Fruit fly (Drosophila melanogaster): ENCODE data around the gene CG42654.

Gene CG42654

DNA sequence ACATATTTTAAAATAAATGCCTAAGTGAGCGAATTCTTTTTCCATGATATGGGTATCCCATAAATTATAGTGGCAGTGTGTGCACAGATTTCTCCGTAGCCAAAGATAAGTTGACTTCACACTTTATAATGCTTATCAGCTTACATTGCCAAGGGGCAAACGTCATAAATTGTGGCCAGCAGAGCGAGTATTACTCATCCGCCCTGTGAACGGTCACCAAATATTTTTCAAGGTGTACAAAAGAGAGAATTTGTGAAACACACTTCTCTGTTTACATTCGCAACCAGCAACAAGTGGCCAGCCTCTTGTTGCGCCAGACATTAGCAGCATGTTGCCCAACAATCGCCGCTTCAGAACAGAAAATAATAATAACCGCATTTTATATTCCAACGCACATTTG lies 21.4 kb downstream of the CG42654 start (continued):
- TF ChIP-seq salr (GFP tag; optimal IDR thresholded peaks at IDR 0.05): no peak
- TF ChIP-seq CG31627 (GFP tag; optimal IDR thresholded peaks at IDR 0.05): no peak
- no peak for TF ChIP-seq CG32006 (GFP tag; optimal IDR thresholded peaks at IDR 0.05)
- no peak for TF ChIP-seq Eip75B (GFP tag; optimal IDR thresholded peaks at IDR 0.05)
- peak; percentile 10 for TF ChIP-seq Smox (GFP tag; optimal IDR thresholded peaks at IDR 0.05)
- TF ChIP-seq CG7368 (GFP tag; optimal IDR thresholded peaks at IDR 0.05): peak; percentile 2
- peak; percentile 5 for TF ChIP-seq CG6276 (GFP tag; optimal IDR thresholded peaks at IDR 0.05)
- TF ChIP-seq CG11294 (GFP tag; IDR thresholded peaks at IDR 0.05): no peak; the same call in 1 of the 2 replicates
- TF ChIP-seq CG6808 (GFP tag; optimal IDR thresholded peaks at IDR 0.05): no peak
- TF ChIP-seq Hr39 (GFP tag; optimal IDR thresholded peaks at IDR 0.05): no peak
- no peak for TF ChIP-seq fd59A (GFP tag; optimal IDR thresholded peaks at IDR 0.05)

DNA sequence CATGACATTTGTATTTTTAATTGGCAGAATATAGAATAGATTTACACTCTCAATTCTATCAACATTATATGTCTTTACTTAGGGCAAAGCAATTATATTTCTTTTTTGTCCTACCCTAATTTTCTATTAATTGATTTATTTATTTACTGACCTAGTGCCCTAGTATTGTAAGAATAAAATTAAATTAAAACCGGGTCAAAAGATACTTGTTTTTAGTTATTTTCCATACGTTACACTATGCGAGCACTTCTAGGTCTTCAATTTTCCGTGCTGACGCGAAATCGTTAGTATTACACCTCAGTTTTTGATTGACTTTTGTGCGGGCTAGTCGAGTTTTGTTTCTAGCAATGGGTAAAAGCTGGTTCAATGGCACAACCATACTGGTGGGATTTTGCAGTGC lies 22.9 kb downstream of the CG42654 start, which contains the start of gene CG46462:
TSS of gene CG46462 (plus strand) at position 301 of the 400 bp plus-strand sequence.
- no peak for TF ChIP-seq ss (GFP tag; optimal IDR thresholded peaks at IDR 0.05)
- TF ChIP-seq net (GFP tag; optimal IDR thresholded peaks at IDR 0.05): no peak
- no peak for TF ChIP-seq CG9139 (GFP tag; optimal IDR thresholded peaks at IDR 0.05)
- TF ChIP-seq Met (GFP tag; optimal IDR thresholded peaks at IDR 0.05): no peak
- no peak for TF ChIP-seq Eip78C (GFP tag)

DNA sequence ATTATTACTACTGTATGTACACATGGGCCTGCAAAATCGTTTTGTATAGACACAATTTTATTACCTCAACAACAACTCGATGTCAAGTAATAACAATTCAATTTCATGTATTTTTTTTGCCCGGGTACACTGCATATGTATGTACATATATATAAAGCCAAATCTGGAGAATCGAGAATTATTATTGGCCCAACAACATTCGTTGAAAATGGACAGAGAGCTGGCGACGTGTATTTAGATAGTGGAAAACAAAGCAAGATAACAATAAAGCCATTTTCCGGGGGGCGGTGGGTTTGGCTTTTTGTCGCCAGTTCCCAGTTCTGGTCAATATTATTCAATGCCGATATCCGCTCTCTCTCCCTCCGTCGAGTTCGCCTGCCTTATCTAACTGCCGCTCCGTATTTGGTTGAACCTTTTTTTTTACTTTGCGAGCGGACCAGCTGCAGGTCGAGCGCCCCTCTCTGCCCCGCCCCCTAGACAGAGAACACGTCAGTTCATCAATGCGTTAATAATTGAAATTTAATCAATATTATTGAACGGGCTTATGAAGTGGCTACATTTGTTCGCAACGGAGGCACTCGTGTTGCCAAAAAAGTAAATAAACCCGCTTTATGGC lies 24.5 kb downstream of the CG42654 start:
- TF ChIP-seq fkh (GFP tag; optimal IDR thresholded peaks at IDR 0.05) (peak; percentile 37), topi (GFP tag; optimal IDR thresholded peaks at IDR 0.05) (no peak), CG11762 (GFP tag; optimal IDR thresholded peaks at IDR 0.05; ENCODE audit: insufficient read depth) (no peak), dac (GFP tag; optimal IDR thresholded peaks at IDR 0.05) (no peak), CG7368 (GFP tag; optimal IDR thresholded peaks at IDR 0.05) (no peak), CG6792 (GFP tag; optimal IDR thresholded peaks at IDR 0.05) (no peak), CG8632 (GFP tag; optimal IDR thresholded peaks at IDR 0.05) (no peak), Sox15 (GFP tag; optimal IDR thresholded peaks at IDR 0.05) (no peak), eg (GFP tag; IDR thresholded peaks at IDR 0.05) (no peak), achi (GFP tag; optimal IDR thresholded peaks at IDR 0.05) (no peak), Met (GFP tag; optimal IDR thresholded peaks at IDR 0.05) (no peak), Ets21C (GFP tag; optimal IDR thresholded peaks at IDR 0.05) (no peak), CG6163 (GFP tag; IDR thresholded peaks at IDR 0.05) (0 out of 3 replicates have a peak, but pooled peaks have one; percentile 39), CG9139 (GFP tag; optimal IDR thresholded peaks at IDR 0.05) (no peak), Eip75B (GFP tag; optimal IDR thresholded peaks at IDR 0.05) (no peak), Ets96B (tag; optimal IDR thresholded peaks at IDR 0.05) (no peak), svp (GFP tag) (peak; percentile 81), Eip78C (GFP tag) (peak; percentile 65), vri (GFP tag; optimal IDR thresholded peaks at IDR 0.05) (peak; percentile 100), OdsH (GFP tag; optimal IDR thresholded peaks at IDR 0.05) (no peak), CG16779 (tag; optimal IDR thresholded peaks at IDR 0.05) (no peak), net (GFP tag; optimal IDR thresholded peaks at IDR 0.05) (no peak), Gug (GFP tag; IDR thresholded peaks at IDR 0.05) (no peak), CG8319 (GFP tag; optimal IDR thresholded peaks at IDR 0.05) (no peak), CG8119 (GFP tag; IDR thresholded peaks at IDR 0.05) (no peak)

DNA sequence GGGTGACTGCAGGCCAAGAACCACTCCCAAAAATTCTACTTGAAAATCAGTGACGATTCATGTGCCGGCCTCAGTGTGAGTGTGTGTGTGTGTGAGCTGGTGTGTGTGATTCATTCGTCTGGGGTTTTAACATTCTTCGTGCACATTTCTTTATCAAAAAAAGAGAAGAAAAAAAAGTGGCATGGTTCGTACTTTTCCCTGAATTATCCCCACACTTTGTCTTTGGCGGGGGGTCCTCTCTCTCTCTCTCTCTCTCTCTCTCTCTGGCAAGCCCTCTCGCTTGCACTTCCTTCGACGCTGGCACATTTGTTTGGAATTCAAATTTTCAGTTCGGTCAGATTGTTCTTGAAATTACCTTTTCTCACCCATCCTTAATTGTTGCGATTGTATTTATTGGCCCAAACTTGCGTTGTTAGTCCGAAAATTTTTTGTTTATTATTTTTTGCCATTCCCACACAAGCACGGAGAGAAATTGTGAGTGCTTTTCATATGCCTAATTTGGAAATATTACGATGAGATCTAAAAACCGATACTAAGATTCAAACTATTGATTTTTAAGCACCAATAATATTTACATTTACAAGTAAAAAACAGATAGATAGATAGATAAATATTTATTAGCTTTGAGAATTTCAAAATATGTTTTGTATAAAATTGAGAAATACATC lies 25.1 kb downstream of the CG42654 start:
- no peak for TF ChIP-seq CG10631 (GFP tag; optimal IDR thresholded peaks at IDR 0.05)
- no peak for TF ChIP-seq CG8119 (GFP tag; IDR thresholded peaks at IDR 0.05)
- peak; percentile 48 for TF ChIP-seq Smox (GFP tag; optimal IDR thresholded peaks at IDR 0.05)
- no peak for TF ChIP-seq Sox102F (GFP tag; optimal IDR thresholded peaks at IDR 0.05)
- peak; percentile 28 for TF ChIP-seq vri (GFP tag; optimal IDR thresholded peaks at IDR 0.05)
- peak; percentile 30 for TF ChIP-seq CG6854 (GFP tag; optimal IDR thresholded peaks at IDR 0.05)
- no peak for TF ChIP-seq CG4318 (GFP tag; optimal IDR thresholded peaks at IDR 0.05)
- peak; percentile 20 for TF ChIP-seq CG3919 (GFP tag; optimal IDR thresholded peaks at IDR 0.05)
- TF ChIP-seq Eip75B (GFP tag; optimal IDR thresholded peaks at IDR 0.05): peak; percentile 9
- no peak for TF ChIP-seq CG11902 (GFP tag; optimal IDR thresholded peaks at IDR 0.05)
- TF ChIP-seq Ets96B (tag; optimal IDR thresholded peaks at IDR 0.05): no peak
- TF ChIP-seq CG8319 (GFP tag; optimal IDR thresholded peaks at IDR 0.05): no peak
- peak; percentile 60 for TF ChIP-seq Hr4 (GFP tag; optimal IDR thresholded peaks at IDR 0.05)
- no peak for TF ChIP-seq CG11762 (GFP tag; optimal IDR thresholded peaks at IDR 0.05; ENCODE audit: insufficient read depth)
- peak; percentile 58 for TF ChIP-seq esn (GFP tag; optimal IDR thresholded peaks at IDR 0.05)
- TF ChIP-seq pdm3 (GFP tag; optimal IDR thresholded peaks at IDR 0.05): peak; percentile 45
- TF ChIP-seq CG34406 (GFP tag; optimal IDR thresholded peaks at IDR 0.05): peak; percentile 32

Data from whole organism, prepupa.